Worm (Caenorhabditis elegans) whole organism, L1 larva: Measurements from ENCODE around the gene Y41D4B.24.
A peak's percentile ranks its signal among the peaks of the same experiment; 100 is the strongest.

Source experiments
- ceh-90 ChIP-seq: sonication (generic microtip); optimal IDR thresholded peaks from 2 replicates; lab custom pipeline; 2016; ENCODE audit warnings: missing genetic modification characterization, missing compliant biosample characterization
- efl-1 ChIP-seq, 4 experiments: fragments of 150-350 bp; optimal IDR thresholded peaks in 3 of 4; peaks in 1 of 4; 1 replicate in 1 of 4; 2 replicates in 3 of 4; lab custom pipeline; 2014; ENCODE audit warnings: missing biosample characterization in 2 of 4, missing genetic modification characterization in 2 of 4, missing genetic modification reagents in 2 of 4
- nhr-12 ChIP-seq: sonication (generic microtip); optimal IDR thresholded peaks from 2 replicates; lab custom pipeline; 2017; ENCODE audit warnings: missing biosample characterization, missing genetic modification characterization
- nhr-237 ChIP-seq: fragments of 150-350 bp; optimal IDR thresholded peaks from 2 replicates; lab custom pipeline; 2014; ENCODE audit warnings: missing biosample characterization, missing genetic modification characterization
- nhr-90 ChIP-seq: sonication (generic microtip); optimal IDR thresholded peaks from 2 replicates; lab custom pipeline; 2016; ENCODE audit warnings: mild to moderate bottlenecking, missing genetic modification characterization, missing compliant biosample characterization; ENCODE audit not compliant: poor library complexity
- unc-62 ChIP-seq: fragments of 150-350 bp; optimal IDR thresholded peaks from 2 replicates; lab custom pipeline; 2014; ENCODE audit warnings: missing biosample characterization, missing genetic modification reagents, missing genetic modification characterization

DNA sequence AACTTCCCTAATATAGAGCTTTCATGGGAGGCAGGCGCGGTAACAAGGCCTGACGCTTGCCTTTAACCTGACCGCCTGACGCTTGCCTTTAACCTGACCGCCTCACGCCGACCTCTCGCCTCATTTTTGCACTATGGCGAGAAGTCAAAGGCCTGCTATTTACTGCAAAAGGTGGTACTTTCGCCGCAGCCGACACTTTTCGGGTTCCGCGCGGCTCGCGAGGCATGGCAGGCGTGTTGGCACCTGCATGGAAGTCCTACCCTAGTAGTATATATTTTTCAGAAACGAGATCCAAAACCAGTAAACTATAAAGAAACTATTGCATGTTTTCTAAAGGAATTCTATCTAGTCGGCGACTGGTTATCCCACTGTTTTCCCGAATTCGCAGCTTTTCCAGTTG, 53.2 kb downstream of the Y41D4B.24 start:
- TF ChIP-seq ceh-90 (no peak), efl-1 (optimal IDR thresholded peaks at IDR 0.05; lab: Kevin White, UChicago) (no peak), efl-1 (GFP tag; optimal IDR thresholded peaks at IDR 0.05 in 1 of 2; lab: Kevin White, UChicago) (peak in 1 of 2 experiments; percentile 80), nhr-90 (tag; lab: Kevin White, UChicago) (no peak), nhr-12 (tag; lab: Kevin White, UChicago) (no peak), nhr-237 (tag; lab: Kevin White, UChicago) (no peak), unc-62 (GFP tag; lab: Kevin White, UChicago) (no peak)
